Worm (Caenorhabditis elegans) whole organism, L1 larva: ENCODE measurements around the gene Y54E2A.5.

Source experiments
- C04F5.9 ChIP-seq: sonication (generic microtip); optimal IDR thresholded peaks from 2 replicates; lab custom pipeline; 2016; ENCODE audit warnings: missing genetic modification characterization, missing compliant biosample characterization
- aha-1 ChIP-seq: fragments of 150-350 bp; optimal IDR thresholded peaks from 2 replicates; lab custom pipeline; 2014; ENCODE audit warnings: missing biosample characterization, missing genetic modification characterization
- alr-1 ChIP-seq: fragments of 200-800 bp; sonication (Bioruptor generic); optimal IDR thresholded peaks from 2 replicates; lab custom pipeline; 2018; ENCODE audit warnings: borderline replicate concordance, mild to moderate bottlenecking, missing genetic modification characterization, missing compliant biosample characterization
- blmp-1 ChIP-seq: fragments of 150-350 bp; optimal IDR thresholded peaks from 2 replicates; lab custom pipeline; 2014; ENCODE audit warnings: missing biosample characterization, missing genetic modification characterization
- ceh-63 ChIP-seq: fragments of 200-800 bp; sonication (Bioruptor generic); optimal IDR thresholded peaks from 2 replicates; lab custom pipeline; 2018; ENCODE audit warnings: mild to moderate bottlenecking, missing genetic modification characterization, missing compliant biosample characterization
- ceh-8 ChIP-seq: fragments of 200-800 bp; sonication (Bioruptor generic); optimal IDR thresholded peaks from 2 replicates; lab custom pipeline; 2018; ENCODE audit warnings: mild to moderate bottlenecking, missing genetic modification characterization, moderate library complexity, missing compliant biosample characterization
- ceh-82 ChIP-seq, 3 experiments: fragments of 150-350 bp in 1 of 3; sonication (generic microtip) in 2 of 3; optimal IDR thresholded peaks; 2 replicates each; lab custom pipeline; 2014 to 2017; ENCODE audit warnings: missing biosample characterization in 3 of 3, missing genetic modification characterization in 3 of 3
- ceh-88 ChIP-seq: fragments of 200-800 bp; sonication (Bioruptor generic); IDR thresholded peaks from 2 replicates; pipeline ENCODE4 v1.3.6; 2022; ENCODE audit warnings: missing genetic modification characterization, missing compliant biosample characterization
- ceh-90 ChIP-seq: sonication (generic microtip); optimal IDR thresholded peaks from 2 replicates; lab custom pipeline; 2016; ENCODE audit warnings: missing genetic modification characterization, missing compliant biosample characterization
- dsc-1 ChIP-seq: sonication (generic microtip); optimal IDR thresholded peaks from 2 replicates; lab custom pipeline; 2016; ENCODE audit warnings: mild to moderate bottlenecking, missing genetic modification characterization, missing compliant biosample characterization
- egl-27 ChIP-seq, 2 experiments: fragments of 150-350 bp in 1 of 2; sonication (generic microtip); optimal IDR thresholded peaks; 3 replicates each; lab custom pipeline; 2017 to 2018; ENCODE audit warnings: missing biosample characterization in 2 of 2, missing genetic modification characterization in 2 of 2, missing genetic modification reagents in 2 of 2
- elt-2 ChIP-seq: sonication (generic microtip); optimal IDR thresholded peaks from 2 replicates; lab custom pipeline; 2016; ENCODE audit warnings: missing genetic modification characterization, mild to moderate bottlenecking, inconsistent platforms, missing compliant biosample characterization, missing genetic modification reagents
- ets-5 ChIP-seq: fragments of 200-800 bp; sonication (Bioruptor generic); IDR thresholded peaks from 2 replicates; pipeline ENCODE4 v1.3.6; 2022; ENCODE audit warnings: missing genetic modification characterization, missing compliant biosample characterization
- fkh-4 ChIP-seq: sonication (generic microtip); optimal IDR thresholded peaks from 2 replicates; lab custom pipeline; 2016; ENCODE audit warnings: missing compliant biosample characterization, missing genetic modification characterization, borderline replicate concordance
- hlh-17 ChIP-seq: fragments of 200-800 bp; sonication (Bioruptor generic); optimal IDR thresholded peaks from 2 replicates; lab custom pipeline; 2018; ENCODE audit warnings: missing genetic modification characterization, mild to moderate bottlenecking, missing compliant biosample characterization, moderate library complexity, borderline replicate concordance
- hpl-2 ChIP-seq: fragments of 150-350 bp; optimal IDR thresholded peaks from 2 replicates; lab custom pipeline; 2014; ENCODE audit warnings: missing biosample characterization, missing genetic modification reagents, missing genetic modification characterization
- irx-1 ChIP-seq: sonication (generic microtip); optimal IDR thresholded peaks from 2 replicates; lab custom pipeline; 2016; ENCODE audit warnings: missing genetic modification characterization, missing compliant biosample characterization
- lin-13 ChIP-seq: fragments of 150-350 bp; optimal IDR thresholded peaks from 2 replicates; lab custom pipeline; 2014; ENCODE audit warnings: missing biosample characterization, missing genetic modification reagents, missing genetic modification characterization
- lin-35 ChIP-seq, 2 experiments: fragments of 150-350 bp; optimal IDR thresholded peaks; 2 replicates each; lab custom pipeline; 2014; ENCODE audit warnings: missing biosample characterization in 2 of 2, missing genetic modification characterization in 2 of 2, missing genetic modification reagents in 2 of 2
- mab-9 ChIP-seq: fragments of 200-800 bp; sonication (Bioruptor generic); IDR thresholded peaks from 2 replicates; pipeline ENCODE4 v1.3.6; 2022; ENCODE audit warnings: missing genetic modification reagents, missing genetic modification characterization, missing compliant biosample characterization
- mef-2 ChIP-seq: fragments of 150-350 bp; optimal IDR thresholded peaks from 2 replicates; lab custom pipeline; 2014; ENCODE audit warnings: missing biosample characterization, missing genetic modification characterization
- mep-1 ChIP-seq: fragments of 150-350 bp; optimal IDR thresholded peaks from 2 replicates; lab custom pipeline; 2014; ENCODE audit warnings: missing biosample characterization, missing genetic modification characterization
- nhr-11 ChIP-seq: fragments of 150-350 bp; optimal IDR thresholded peaks from 2 replicates; lab custom pipeline; 2014; ENCODE audit warnings: missing biosample characterization, missing genetic modification characterization
- nhr-12 ChIP-seq: sonication (generic microtip); optimal IDR thresholded peaks from 2 replicates; lab custom pipeline; 2017; ENCODE audit warnings: missing biosample characterization, missing genetic modification characterization
- nhr-19 ChIP-seq: fragments of 200-800 bp; sonication (Bioruptor generic); conservative IDR thresholded peaks from 2 replicates; pipeline ENCODE4 v1.3.6; 2022; ENCODE audit warnings: missing genetic modification characterization, missing compliant biosample characterization
- nhr-28 ChIP-seq: fragments of 150-350 bp; optimal IDR thresholded peaks from 2 replicates; lab custom pipeline; 2014; ENCODE audit warnings: missing biosample characterization, missing genetic modification characterization
- nhr-84 ChIP-seq: sonication (generic microtip); optimal IDR thresholded peaks from 2 replicates; lab custom pipeline; 2017; ENCODE audit warnings: missing biosample characterization, missing genetic modification characterization
- nhr-85 ChIP-seq: sonication (generic microtip); peaks from one replicate; lab custom pipeline; 2016; ENCODE audit warnings: missing genetic modification characterization, inconsistent platforms, missing compliant biosample characterization
- nhr-90 ChIP-seq: sonication (generic microtip); optimal IDR thresholded peaks from 2 replicates; lab custom pipeline; 2016; ENCODE audit warnings: mild to moderate bottlenecking, missing genetic modification characterization, missing compliant biosample characterization; ENCODE audit not compliant: poor library complexity
- rnt-1 ChIP-seq: sonication (generic microtip); optimal IDR thresholded peaks from 2 replicates; lab custom pipeline; 2016; ENCODE audit warnings: mild to moderate bottlenecking, missing genetic modification characterization, moderate library complexity, missing compliant biosample characterization
- skn-1 ChIP-seq: fragments of 150-350 bp; optimal IDR thresholded peaks from 2 replicates; lab custom pipeline; 2014; ENCODE audit warnings: missing biosample characterization, missing genetic modification characterization
- sox-4 ChIP-seq: sonication (generic microtip); optimal IDR thresholded peaks from 2 replicates; lab custom pipeline; 2016; ENCODE audit warnings: missing genetic modification characterization, missing compliant biosample characterization
- sptf-1 ChIP-seq: fragments of 150-350 bp; optimal IDR thresholded peaks from 2 replicates; lab custom pipeline; 2014; ENCODE audit warnings: missing biosample characterization, missing genetic modification characterization
- swsn-7 ChIP-seq: sonication (generic microtip); optimal IDR thresholded peaks from 2 replicates; lab custom pipeline; 2016; ENCODE audit warnings: missing genetic modification characterization, missing compliant biosample characterization
- unc-86 ChIP-seq: sonication (generic microtip); optimal IDR thresholded peaks from 2 replicates; lab custom pipeline; 2016; ENCODE audit warnings: missing genetic modification characterization, missing compliant biosample characterization
- unc-98 ChIP-seq: fragments of 200-800 bp; sonication (Bioruptor generic); IDR thresholded peaks from 2 replicates; pipeline ENCODE4 v1.3.6; 2022; ENCODE audit warnings: missing genetic modification characterization, missing compliant biosample characterization
- vab-15 ChIP-seq: sonication (generic microtip); optimal IDR thresholded peaks from 2 replicates; lab custom pipeline; 2017; ENCODE audit warnings: missing genotype, mild to moderate bottlenecking, missing genetic modification characterization, missing compliant biosample characterization
- zag-1 ChIP-seq: fragments of 150-350 bp; optimal IDR thresholded peaks from 2 replicates; lab custom pipeline; 2014; ENCODE audit warnings: missing biosample characterization, missing genetic modification characterization
- ztf-11 ChIP-seq, 2 experiments: sonication (generic microtip); optimal IDR thresholded peaks; 2 replicates each; lab custom pipeline; 2016 to 2017; ENCODE audit warnings: missing genetic modification characterization in 2 of 2, missing biosample characterization in 1 of 2, missing compliant biosample characterization in 1 of 2
- ztf-4 ChIP-seq: fragments of 150-350 bp; optimal IDR thresholded peaks from 2 replicates; lab custom pipeline; 2014; ENCODE audit warnings: missing biosample characterization, missing genetic modification characterization

Gene Y54E2A.5

DNA sequence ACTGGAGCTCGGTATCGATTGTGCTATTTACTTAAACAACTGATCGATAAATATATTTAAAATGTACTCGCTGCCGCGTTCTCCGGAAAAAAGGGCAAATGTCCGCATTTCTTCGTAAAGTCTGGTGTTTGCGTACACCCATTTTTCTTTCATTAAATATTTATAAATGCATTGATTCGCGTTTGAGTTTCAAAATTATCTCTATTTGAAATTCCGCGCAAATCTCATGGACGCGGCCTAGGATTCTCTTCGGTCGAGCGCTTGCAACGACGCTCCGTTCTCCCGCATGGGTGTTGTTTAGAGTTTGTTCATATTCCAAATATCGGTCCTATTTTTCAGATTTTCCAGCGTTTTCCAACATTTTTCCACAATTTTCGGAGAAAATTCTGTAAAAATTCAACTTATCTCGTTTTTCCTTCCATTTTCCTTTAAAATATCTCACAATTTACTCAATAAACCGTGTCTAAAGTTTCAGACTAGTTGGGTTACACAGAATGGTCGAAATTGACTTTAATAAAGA is 37.4 kb upstream of the Y54E2A.5 start, which contains the start of gene eif-3.B (continued):
- TF ChIP-seq blmp-1 (tag; lab: Kevin White, UChicago) (peak; percentile 84), alr-1 (no peak), mab-9 (peak; percentile 74; the same call in 1 of the 2 replicates), mef-2 (tag; lab: Kevin White, UChicago) (peak; percentile 15), nhr-28 (tag; lab: Kevin White, UChicago) (peak; percentile 26), unc-98 (peak; percentile 88), sox-4 (tag; lab: Kevin White, UChicago) (peak; percentile 97), elt-2 (tag; lab: Kevin White, UChicago) (peak; percentile 89), lin-35 (GFP tag; optimal IDR thresholded peaks at IDR 0.05; lab: Kevin White, UChicago) (peak; percentile 98), nhr-85 (tag; lab: Kevin White, UChicago) (peak; percentile 98), ets-5 (GFP tag; lab: Robert Waterston, UW) (no peak), aha-1 (peak; percentile 51)

ce11 chrII:14792470-14792869 is 34.9 kb upstream of the Y54E2A.5 start:
- TF ChIP-seq nhr-19 (GFP tag; lab: Robert Waterston, UW) (no peak), hpl-2 (no peak), mef-2 (tag; lab: Kevin White, UChicago) (no peak), ceh-88 (GFP tag; lab: Robert Waterston, UW) (no peak), rnt-1 (tag; lab: Kevin White, UChicago) (no peak), hlh-17 (GFP tag; lab: Kevin White, UChicago) (no peak), nhr-11 (no peak), ceh-90 (no peak), fkh-4 (tag; lab: Kevin White, UChicago) (no peak), C04F5.9 (tag; lab: Kevin White, UChicago) (no peak), blmp-1 (tag; lab: Kevin White, UChicago) (no peak), ztf-11 (tag; optimal IDR thresholded peaks at IDR 0.05; lab: Kevin White, UChicago) (no peak), ceh-82 (tag; optimal IDR thresholded peaks at IDR 0.05; lab: Kevin White, UChicago) (no peak), ztf-4 (no peak), vab-15 (tag; lab: Kevin White, UChicago) (no peak)

DNA sequence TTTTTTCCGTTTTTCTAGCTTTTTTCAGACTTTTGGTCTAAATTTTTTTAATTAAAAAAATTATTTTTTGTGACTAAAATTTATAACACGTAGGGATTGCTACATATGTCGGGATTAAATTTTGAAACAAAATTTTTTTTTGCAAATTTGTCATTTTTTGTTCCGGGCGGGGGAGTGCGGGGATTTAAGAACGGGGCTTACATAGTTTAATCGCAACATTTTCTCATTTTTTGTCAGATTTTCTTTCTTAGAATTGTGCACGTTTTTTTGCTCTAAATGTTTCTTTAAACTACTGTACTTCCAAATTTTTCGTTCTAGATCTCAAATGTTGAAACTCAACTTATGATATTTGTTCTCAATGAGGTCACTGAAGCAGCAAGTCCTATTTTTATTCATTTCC is 33.1 kb upstream of the Y54E2A.5 start, which contains the start of gene Y54E2A.10:
Gene Y54E2A.10, plus strand, starts transcription at position 301 of the 400 bp plus-strand sequence.
- no peak for TF ChIP-seq lin-13 (GFP tag; lab: Kevin White, UChicago)
- no peak for TF ChIP-seq nhr-85 (tag; lab: Kevin White, UChicago)
- no peak for TF ChIP-seq nhr-90
- TF ChIP-seq ceh-63, result no peak
- no peak for TF ChIP-seq mep-1 (tag; lab: Kevin White, UChicago)
- TF ChIP-seq sptf-1, result no peak
- no peak for TF ChIP-seq egl-27 (tag; optimal IDR thresholded peaks at IDR 0.05; lab: Kevin White, UChicago)
- no peak for TF ChIP-seq C04F5.9 (tag; lab: Kevin White, UChicago)
- no peak for TF ChIP-seq zag-1 (tag; lab: Kevin White, UChicago)
- no peak for TF ChIP-seq ets-5 (GFP tag; lab: Robert Waterston, UW)
- no peak for TF ChIP-seq aha-1
- TF ChIP-seq skn-1, result no peak
- no peak for TF ChIP-seq nhr-84 (tag; lab: Kevin White, UChicago)
- no peak for TF ChIP-seq irx-1

- TF ChIP-seq swsn-7 (tag; lab: Kevin White, UChicago), result no peak
- TF ChIP-seq nhr-12 (tag; lab: Kevin White, UChicago), result no peak
- TF ChIP-seq hpl-2, result no peak
- TF ChIP-seq unc-86, result no peak
- TF ChIP-seq unc-98, result no peak
- no peak for TF ChIP-seq ceh-8
- no peak for TF ChIP-seq dsc-1 (tag; lab: Kevin White, UChicago)
These were observed 28.3 kb upstream of the Y54E2A.5 start, which contains the start of gene Y54E2A.9 for ce11 chrII:14785906-14786305. Gene Y54E2A.9 (minus strand): TSS chrII:14786006.
